Worm (Caenorhabditis elegans) whole organism, L3 larva: ENCODE data around the gene B0563.7.

Source experiments
- aly-2 ChIP-seq: fragments of 150-350 bp; optimal IDR thresholded peaks from 2 replicates; lab custom pipeline; 2014; ENCODE audit warnings: missing biosample characterization, missing genetic modification characterization
- ceh-82 ChIP-seq: fragments of 150-350 bp; optimal IDR thresholded peaks from 2 replicates; lab custom pipeline; 2014; ENCODE audit warnings: missing biosample characterization, missing genetic modification characterization
- nhr-25 ChIP-seq: sonication (generic microtip); optimal IDR thresholded peaks from 2 replicates; lab custom pipeline; 2017; ENCODE audit warnings: missing biosample characterization, missing genetic modification characterization
- nhr-77 ChIP-seq: fragments of 150-350 bp; optimal IDR thresholded peaks from 2 replicates; lab custom pipeline; 2014; ENCODE audit warnings: missing biosample characterization, missing genetic modification characterization
- pha-4 ChIP-seq: fragments of 150-350 bp; optimal IDR thresholded peaks from 2 replicates; lab custom pipeline; 2014; ENCODE audit warnings: missing biosample characterization, missing genetic modification reagents, missing genetic modification characterization

DNA sequence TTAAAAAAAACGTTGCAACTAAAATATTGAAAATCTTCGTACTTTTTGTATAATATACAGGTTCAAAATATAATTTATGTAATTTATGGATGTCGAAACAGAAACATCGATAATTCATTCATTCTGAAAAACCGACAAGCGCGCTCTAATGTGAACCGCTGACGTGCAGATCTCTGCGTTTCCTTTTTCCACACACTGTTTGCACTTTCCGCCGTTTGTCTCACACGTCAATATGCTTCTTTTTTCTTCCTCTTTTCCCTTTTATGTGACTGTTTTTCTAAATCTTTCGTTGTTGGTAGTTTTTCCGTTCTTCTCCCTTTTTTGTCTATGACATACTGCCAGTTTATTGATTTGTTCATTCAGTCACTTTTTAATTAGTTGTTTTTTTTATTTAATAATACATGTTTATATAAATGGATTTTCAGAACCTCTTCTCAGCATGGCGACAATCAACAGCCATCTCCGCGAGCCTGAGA lies 3.8 kb downstream of the B0563.7 start, which contains the start of gene tmbi-4:
- TF ChIP-seq nhr-25 (tag; lab: Kevin White, UChicago) (peak; percentile 60), ceh-82 (tag; lab: Kevin White, UChicago) (no peak), pha-4 (tag; lab: Kevin White, UChicago) (peak; percentile 80), nhr-77 (tag; lab: Kevin White, UChicago) (no peak), aly-2 (tag; lab: Kevin White, UChicago) (no peak)
